Worm (Caenorhabditis elegans) whole organism, young adult: ENCODE results near the gene F41G4.13.

ENCODE experiments used
- C06A6.2 ChIP-seq: fragments of 200-800 bp; sonication (Bioruptor generic); conservative IDR thresholded peaks from 2 replicates; pipeline ENCODE4 v1.3.6; 2022; ENCODE audit warnings: missing genetic modification characterization, missing compliant biosample characterization
- F23B12.7 ChIP-seq: sonication (generic microtip); optimal IDR thresholded peaks from 2 replicates; lab custom pipeline; 2017; ENCODE audit warnings: missing genetic modification characterization, mild to moderate bottlenecking, missing compliant biosample characterization, antibody characterized with exemption, moderate library complexity; ENCODE audit not compliant: insufficient read depth
- ceh-79 ChIP-seq: sonication (generic microtip); optimal IDR thresholded peaks from 2 replicates; lab custom pipeline; 2017; ENCODE audit warnings: mild to moderate bottlenecking, missing genetic modification characterization, missing compliant biosample characterization
- lag-1 ChIP-seq: fragments of 200-800 bp; sonication (Bioruptor generic); IDR thresholded peaks from 2 replicates; pipeline ENCODE4 v1.3.6; 2022; ENCODE audit warnings: missing genetic modification reagents, missing genetic modification characterization, missing compliant biosample characterization
- snpc-4 ChIP-seq, 5 experiments: fragments of 150-350 bp in 1 of 5; sonication (generic microtip) in 4 of 5; optimal IDR thresholded peaks; 2 replicates each; lab custom pipeline; 2014 to 2018; ENCODE audit warnings: missing genetic modification characterization in 5 of 5, missing biosample characterization in 3 of 5, antibody characterized with exemption in 2 of 5, mild to moderate bottlenecking in 2 of 5, missing compliant biosample characterization in 2 of 5, missing genotype in 2 of 5, moderate library complexity in 2 of 5, missing genetic modification reagents in 1 of 5

- TF ChIP-seq C06A6.2 (no peak), snpc-4 (GFP tag; optimal IDR thresholded peaks at IDR 0.05; lab: Kevin White, UChicago) (no peak), snpc-4 (tag; optimal IDR thresholded peaks at IDR 0.05; lab: Kevin White, UChicago) (no peak), F23B12.7 (tag; lab: Kevin White, UChicago) (no peak), lag-1 (no peak), ceh-79 (tag; lab: Kevin White, UChicago) (no peak)
Observed at ce11 chrX:16818271-16818670, 16.3 kb downstream of the F41G4.13 start.
